Fruit fly (Drosophila melanogaster) whole organism, embryonic: ENCODE results near the gene CG44090.

Source experiments
- B-H1 ChIP-seq: fragments of 200-800 bp; sonication (Bioruptor generic); IDR thresholded peaks from 3 replicates; pipeline ENCODE4 v1.3.6; 2022; ENCODE audit warnings: missing biosample characterization, missing genetic modification characterization
- Bgb ChIP-seq: fragments of 200-800 bp; sonication (Bioruptor generic); IDR thresholded peaks from 2 replicates; pipeline ENCODE4 v1.3.6; 2022; ENCODE audit warnings: missing biosample characterization, missing genetic modification characterization; ENCODE audit not compliant: partially characterized antibody
- CG10147 ChIP-seq: fragments of 200-800 bp; sonication (Bioruptor generic); optimal IDR thresholded peaks from 2 replicates; lab custom pipeline; 2019; ENCODE audit warnings: missing biosample characterization, mild to moderate bottlenecking, missing genetic modification characterization, moderate library complexity
- CG10543 ChIP-seq: fragments of 200-800 bp; sonication (Bioruptor generic); optimal IDR thresholded peaks from 3 replicates; lab custom pipeline; 2017; ENCODE audit warnings: missing biosample characterization, mild to moderate bottlenecking, missing genetic modification characterization, moderate library complexity
- CG11085 ChIP-seq: fragments of 200-800 bp; sonication (Bioruptor generic); IDR thresholded peaks from 2 replicates; pipeline ENCODE4 v1.3.6; 2022; ENCODE audit warnings: missing biosample characterization, missing genetic modification characterization
- CG11398 ChIP-seq: fragments of 200-800 bp; sonication (Bioruptor generic); optimal IDR thresholded peaks from 2 replicates; lab custom pipeline; 2016; ENCODE audit warnings: missing biosample characterization, missing genetic modification characterization
- CG12236 ChIP-seq: fragments of 200-800 bp; sonication (Bioruptor generic); optimal IDR thresholded peaks from 2 replicates; lab custom pipeline; 2016; ENCODE audit warnings: missing biosample characterization, missing genetic modification characterization
- CG14441 ChIP-seq: fragments of 200-800 bp; sonication (Bioruptor generic); IDR thresholded peaks from 2 replicates; pipeline ENCODE4 v1.3.6; 2022; ENCODE audit warnings: missing biosample characterization, missing genetic modification characterization
- CG15269 ChIP-seq: fragments of 200-800 bp; sonication (Bioruptor generic); optimal IDR thresholded peaks from 2 replicates; lab custom pipeline; 2018; ENCODE audit warnings: missing biosample characterization, mild to moderate bottlenecking, missing genetic modification characterization, moderate library complexity
- CG16779 ChIP-seq: fragments of 200-800 bp; sonication (Bioruptor generic); IDR thresholded peaks from 2 replicates; pipeline ENCODE4 v1.3.6; 2022; ENCODE audit warnings: missing biosample characterization, missing genetic modification characterization
- CG18011 ChIP-seq: fragments of 200-800 bp; sonication (Bioruptor generic); optimal IDR thresholded peaks from 2 replicates; lab custom pipeline; 2017; ENCODE audit warnings: missing biosample characterization, missing genetic modification characterization, mild to moderate bottlenecking, moderate library complexity, missing genotype
- CG18262 ChIP-seq: fragments of 200-800 bp; optimal IDR thresholded peaks from 3 replicates; lab custom pipeline; 2019; ENCODE audit warnings: missing biosample characterization, mild to moderate bottlenecking, missing genetic modification characterization, moderate library complexity
- CG2120 ChIP-seq: fragments of 200-800 bp; sonication (Bioruptor generic); optimal IDR thresholded peaks from 3 replicates; lab custom pipeline; 2016; ENCODE audit warnings: missing biosample characterization, missing genetic modification characterization
- CG2129 ChIP-seq: fragments of 200-800 bp; sonication (Bioruptor generic); IDR thresholded peaks from 2 replicates; pipeline ENCODE4 v1.3.6; 2022; ENCODE audit warnings: missing biosample characterization, missing genetic modification characterization; ENCODE audit not compliant: partially characterized antibody
- CG31365 ChIP-seq: fragments of 200-800 bp; sonication (Bioruptor generic); optimal IDR thresholded peaks from 2 replicates; lab custom pipeline; 2018; ENCODE audit warnings: missing biosample characterization, mild to moderate bottlenecking, missing genetic modification characterization
- CG3847 ChIP-seq: fragments of 200-800 bp; sonication (Bioruptor generic); IDR thresholded peaks from 2 replicates; pipeline ENCODE4 v1.3.6; 2022; ENCODE audit warnings: missing biosample characterization, missing genetic modification characterization
- CG5953 ChIP-seq: fragments of 200-800 bp; sonication (Bioruptor generic); IDR thresholded peaks from 2 replicates; pipeline ENCODE4 v1.3.6; 2022; ENCODE audit warnings: missing biosample characterization, missing genetic modification characterization
- CG6689 ChIP-seq: fragments of 200-800 bp; sonication (Bioruptor generic); IDR thresholded peaks from 2 replicates; pipeline ENCODE4 v1.3.6; 2022; ENCODE audit warnings: missing biosample characterization, missing genetic modification characterization
- CG6854 ChIP-seq: fragments of 200-800 bp; sonication (Bioruptor generic); optimal IDR thresholded peaks from 3 replicates; lab custom pipeline; 2017; ENCODE audit warnings: missing biosample characterization, mild to moderate bottlenecking, missing genetic modification characterization
- CkIIα-i1 ChIP-seq: fragments of 200-800 bp; sonication (Bioruptor generic); IDR thresholded peaks from 2 replicates; pipeline ENCODE4 v1.3.6; 2022; ENCODE audit warnings: missing biosample characterization, missing genetic modification characterization
- CoRest ChIP-seq: fragments of 200-800 bp; sonication (Bioruptor generic); optimal IDR thresholded peaks from 3 replicates; lab custom pipeline; 2018; ENCODE audit warnings: missing biosample characterization, mild to moderate bottlenecking, missing genetic modification characterization, moderate library complexity
- Eip74EF ChIP-seq, 2 experiments: fragments of 200-800 bp in 1 of 2; fragments of >200 bp in 1 of 2; sonication (Bioruptor generic) in 1 of 2; optimal IDR thresholded peaks; 2 replicates each; lab custom pipeline; 2017 to 2019; ENCODE audit warnings: missing biosample characterization in 2 of 2, missing genetic modification characterization in 2 of 2, mild to moderate bottlenecking in 1 of 2, moderate library complexity in 1 of 2
- HHEX ChIP-seq: fragments of 200-800 bp; sonication (Bioruptor generic); optimal IDR thresholded peaks from 3 replicates; lab custom pipeline; 2017; ENCODE audit warnings: missing biosample characterization, mild to moderate bottlenecking, missing genetic modification characterization, missing genetic modification reagents
- Meics ChIP-seq: fragments of 200-800 bp; sonication (Bioruptor generic); optimal IDR thresholded peaks from 2 replicates; lab custom pipeline; 2017; ENCODE audit warnings: missing biosample characterization, mild to moderate bottlenecking, missing genetic modification characterization
- ab ChIP-seq: fragments of 200-800 bp; sonication (Bioruptor generic); optimal IDR thresholded peaks from 2 replicates; lab custom pipeline; 2016; ENCODE audit warnings: missing biosample characterization, missing genetic modification characterization
- abd-A ChIP-seq: fragments of 200-800 bp; sonication (Bioruptor generic); optimal IDR thresholded peaks from 3 replicates; lab custom pipeline; 2019; ENCODE audit warnings: missing biosample characterization, mild to moderate bottlenecking, missing genetic modification characterization, moderate library complexity
- ara ChIP-seq: fragments of 200-800 bp; sonication (Bioruptor generic); IDR thresholded peaks from 2 replicates; pipeline ENCODE4 v1.3.6; 2022; ENCODE audit warnings: missing biosample characterization, missing genetic modification characterization
- bcd ChIP-seq: fragments of 200-800 bp; sonication (Bioruptor generic); optimal IDR thresholded peaks from 2 replicates; lab custom pipeline; 2017; ENCODE audit warnings: missing biosample characterization, mild to moderate bottlenecking, missing genetic modification characterization
- br ChIP-seq: fragments of >200 bp; optimal IDR thresholded peaks from 2 replicates; lab custom pipeline; 2017
- corto ChIP-seq: fragments of 200-800 bp; sonication (Bioruptor generic); optimal IDR thresholded peaks from 2 replicates; lab custom pipeline; 2016; ENCODE audit warnings: missing biosample characterization, mild to moderate bottlenecking, missing genetic modification characterization, moderate library complexity
- crol ChIP-seq: fragments of 200-800 bp; sonication (Bioruptor generic); IDR thresholded peaks from 2 replicates; pipeline ENCODE4 v1.3.6; 2022; ENCODE audit warnings: missing biosample characterization, missing genetic modification characterization
- esg ChIP-seq: fragments of 200-800 bp; sonication (Bioruptor generic); conservative IDR thresholded peaks from 2 replicates; pipeline ENCODE4 v1.3.6; 2022; ENCODE audit warnings: missing biosample characterization, missing genetic modification characterization
- exex ChIP-seq: fragments of 200-800 bp; sonication (Bioruptor generic); optimal IDR thresholded peaks from 4 replicates; lab custom pipeline; 2018; ENCODE audit warnings: missing biosample characterization, mild to moderate bottlenecking, missing genetic modification characterization, moderate library complexity
- fd96Cb ChIP-seq: fragments of 200-800 bp; sonication (Bioruptor generic); optimal IDR thresholded peaks from 2 replicates; lab custom pipeline; 2018; ENCODE audit warnings: missing biosample characterization, mild to moderate bottlenecking, missing genetic modification characterization, moderate library complexity
- gt ChIP-seq: fragments of 200-800 bp; sonication (Bioruptor generic); IDR thresholded peaks from 2 replicates; pipeline ENCODE4 v1.3.6; 2022; ENCODE audit warnings: missing biosample characterization, missing genetic modification characterization
- h ChIP-seq: fragments of >200 bp; optimal IDR thresholded peaks from 2 replicates; lab custom pipeline; 2017
- hkb ChIP-seq, 2 experiments: fragments of 200-800 bp in 1 of 2; fragments of >200 bp in 1 of 2; sonication (Bioruptor generic) in 1 of 2; IDR thresholded peaks in 1 of 2; optimal IDR thresholded peaks in 1 of 2; 2 replicates each; pipeline versions ENCODE4 v1.3.6 to Lab custom; 2017 to 2022; ENCODE audit warnings: missing biosample characterization in 1 of 2, missing genetic modification characterization in 1 of 2
- nerfin-2 ChIP-seq: fragments of 200-800 bp; sonication (Bioruptor generic); IDR thresholded peaks from 2 replicates; pipeline ENCODE4 v1.3.6; 2022; ENCODE audit warnings: missing biosample characterization, missing genetic modification characterization; ENCODE audit not compliant: partially characterized antibody
- peb ChIP-seq: fragments of 200-800 bp; sonication (Bioruptor generic); IDR thresholded peaks from 2 replicates; pipeline ENCODE4 v1.3.6; 2022; ENCODE audit warnings: missing biosample characterization, missing genetic modification characterization
- phol ChIP-seq: fragments of 200-800 bp; sonication (Bioruptor generic); optimal IDR thresholded peaks from 3 replicates; lab custom pipeline; 2018; ENCODE audit warnings: missing biosample characterization, mild to moderate bottlenecking, missing genetic modification characterization, moderate library complexity
- psq ChIP-seq: fragments of 200-800 bp; sonication (Bioruptor generic); optimal IDR thresholded peaks from 2 replicates; lab custom pipeline; 2017; ENCODE audit warnings: missing biosample characterization, missing genetic modification characterization
- rib ChIP-seq: fragments of 200-800 bp; sonication (Bioruptor generic); IDR thresholded peaks from 2 replicates; pipeline ENCODE4 v1.3.6; 2022; ENCODE audit warnings: missing biosample characterization, missing genetic modification characterization
- run ChIP-seq: fragments of 200-800 bp; sonication (Bioruptor generic); optimal IDR thresholded peaks from 3 replicates; lab custom pipeline; 2018; ENCODE audit warnings: missing biosample characterization, mild to moderate bottlenecking, missing genetic modification characterization
- seq ChIP-seq: fragments of 200-800 bp; sonication (Bioruptor generic); IDR thresholded peaks from 2 replicates; pipeline ENCODE4 v1.3.6; 2022; ENCODE audit warnings: missing biosample characterization, missing genetic modification characterization
- shn ChIP-seq: fragments of 200-800 bp; sonication (Bioruptor generic); optimal IDR thresholded peaks from 3 replicates; lab custom pipeline; 2016; ENCODE audit warnings: missing biosample characterization, missing genetic modification characterization
- slbo ChIP-seq: fragments of 200-800 bp; sonication (Bioruptor generic); IDR thresholded peaks from 2 replicates; pipeline ENCODE4 v1.3.6; 2022; ENCODE audit warnings: missing biosample characterization, missing genetic modification characterization
- twi ChIP-seq: fragments of 200-800 bp; optimal IDR thresholded peaks from 2 replicates; lab custom pipeline; 2019; ENCODE audit warnings: missing biosample characterization, mild to moderate bottlenecking, missing genetic modification characterization, moderate library complexity
- vfl ChIP-seq: fragments of 200-800 bp; sonication (Bioruptor generic); optimal IDR thresholded peaks from 2 replicates; lab custom pipeline; 2016; ENCODE audit warnings: missing biosample characterization, missing genetic modification characterization
- zen ChIP-seq: fragments of 200-800 bp; sonication (Bioruptor generic); optimal IDR thresholded peaks from 3 replicates; lab custom pipeline; 2018; ENCODE audit warnings: missing biosample characterization, mild to moderate bottlenecking, missing genetic modification characterization, moderate library complexity

Gene CG44090

dm6 chr3R:17385329-17386019, 48.8 kb downstream of the CG44090 start (continued):
- TF ChIP-seq fd96Cb (tag; lab: Kevin White, UChicago) (peak; percentile 30), CG15269 (tag; lab: Kevin White, UChicago) (peak; percentile 75), h (no peak), CG6854 (GFP tag; lab: Kevin White, UChicago) (peak; percentile 60), crol (GFP tag; lab: Robert Waterston, UW) (no peak), CG6689 (GFP tag; lab: Robert Waterston, UW) (peak; percentile 56; the same call in 1 of the 2 replicates), run (tag; lab: Kevin White, UChicago) (no peak), esg (GFP tag; lab: Robert Waterston, UW) (peak; percentile 48; the same call in 1 of the 2 replicates), CG18011 (GFP tag; lab: Kevin White, UChicago) (peak; percentile 23), CG16779 (GFP tag; lab: Robert Waterston, UW) (0 out of 2 replicates have a peak, but pooled peaks have one; percentile 18), Eip74EF (GFP tag; optimal IDR thresholded peaks at IDR 0.05; lab: Kevin White, UChicago) (peak in 1 of 2 experiments; percentile 56), psq (GFP tag; lab: Kevin White, UChicago) (no peak), Meics (GFP tag; lab: Kevin White, UChicago) (peak; percentile 68), corto (GFP tag; lab: Kevin White, UChicago) (no peak), CG2129 (GFP tag; lab: Robert Waterston, UW) (no peak), slbo (GFP tag; lab: Robert Waterston, UW) (peak; percentile 58), CG18262 (tag; lab: Kevin White, UChicago) (peak; percentile 28), nerfin-2 (GFP tag; lab: Robert Waterston, UW) (no peak), CG3847 (GFP tag; lab: Robert Waterston, UW) (peak; percentile 72), gt (GFP tag; lab: Robert Waterston, UW) (no peak), bcd (GFP tag; lab: Kevin White, UChicago) (peak; percentile 50), rib (GFP tag; lab: Robert Waterston, UW) (0 out of 2 replicates have a peak, but pooled peaks have one; percentile 49), CG10543 (GFP tag; lab: Kevin White, UChicago) (peak; percentile 44), CG2120 (GFP tag; lab: Kevin White, UChicago) (peak; percentile 83), exex (tag; lab: Kevin White, UChicago) (no peak), hkb (optimal IDR thresholded peaks at IDR 0.05; lab: Kevin White, UChicago) (peak; percentile 43), hkb (GFP tag; IDR thresholded peaks at IDR 0.05; lab: Robert Waterston, UW) (peak; percentile 52; the same call in 1 of the 2 replicates), CG11398 (GFP tag; lab: Kevin White, UChicago) (peak; percentile 16), vfl (GFP tag; lab: Kevin White, UChicago) (peak; percentile 57), zen (tag; lab: Kevin White, UChicago) (peak; percentile 21), phol (tag; lab: Kevin White, UChicago) (peak; percentile 59), peb (GFP tag; lab: Robert Waterston, UW) (no peak), ara (peak; percentile 40; the same call in 1 of the 2 replicates), ab (GFP tag; lab: Kevin White, UChicago) (no peak), CG11085 (GFP tag; lab: Robert Waterston, UW) (no peak), shn (GFP tag; lab: Kevin White, UChicago) (peak; percentile 22), CkIIα-i1 (GFP tag; lab: Robert Waterston, UW) (no peak), CG31365 (peak; percentile 63), twi (tag; lab: Kevin White, UChicago) (peak; percentile 26), CG10147 (GFP tag; lab: Kevin White, UChicago) (no peak), CG5953 (GFP tag; lab: Robert Waterston, UW) (no peak), abd-A (peak; percentile 28), B-H1 (GFP tag; lab: Robert Waterston, UW) (no peak; the same call in 2 of the 3 replicates), CG14441 (GFP tag; lab: Robert Waterston, UW) (peak; percentile 63), br (lab: Kevin White, UChicago) (no peak), seq (GFP tag; lab: Robert Waterston, UW) (peak; percentile 68), CG12236 (GFP tag; lab: Kevin White, UChicago) (no peak), Bgb (GFP tag; lab: Robert Waterston, UW) (peak; percentile 68; the same call in 1 of the 2 replicates), HHEX (GFP tag; lab: Kevin White, UChicago) (peak; percentile 23), CoRest (tag; lab: Kevin White, UChicago) (peak; percentile 69)
